Worm (Caenorhabditis elegans) whole organism, early embryonic: ENCODE measurements around the gene T25B9.3.

Experiments used
- B0310.2 ChIP-seq: sonication (generic microtip); optimal IDR thresholded peaks from 2 replicates; lab custom pipeline; 2016; ENCODE audit warnings: mild to moderate bottlenecking, missing genetic modification characterization, missing compliant biosample characterization
- aly-1 ChIP-seq: sonication (generic microtip); optimal IDR thresholded peaks from 2 replicates; lab custom pipeline; 2016; ENCODE audit warnings: missing genetic modification characterization, missing compliant biosample characterization
- ama-1 ChIP-seq: fragments of 150-350 bp; optimal IDR thresholded peaks from 2 replicates; lab custom pipeline; 2014
- ceh-13 ChIP-seq: fragments of 200-800 bp; sonication (Bioruptor generic); optimal IDR thresholded peaks from 2 replicates; lab custom pipeline; 2018; ENCODE audit warnings: mild to moderate bottlenecking, missing genetic modification characterization, missing compliant biosample characterization
- flt-1 ChIP-seq: fragments of 200-800 bp; sonication (Bioruptor generic); IDR thresholded peaks from 2 replicates; pipeline ENCODE4 v1.3.6; 2022; ENCODE audit warnings: missing genetic modification characterization, missing compliant biosample characterization
- hmbx-1 ChIP-seq: sonication (generic microtip); optimal IDR thresholded peaks from 2 replicates; lab custom pipeline; 2016; ENCODE audit warnings: mild to moderate bottlenecking, missing genetic modification characterization, missing compliant biosample characterization
- hmg-4 ChIP-seq: fragments of 200-800 bp; sonication (Bioruptor generic); optimal IDR thresholded peaks from 2 replicates; lab custom pipeline; 2018; ENCODE audit warnings: mild to moderate bottlenecking, missing genetic modification characterization, missing compliant biosample characterization
- hnd-1 ChIP-seq: sonication (generic microtip); optimal IDR thresholded peaks from 2 replicates; lab custom pipeline; 2016; ENCODE audit warnings: missing genetic modification characterization, missing compliant biosample characterization
- pes-1 ChIP-seq: fragments of 200-800 bp; sonication (Bioruptor generic); IDR thresholded peaks from 2 replicates; pipeline ENCODE4 v1.3.6; 2022; ENCODE audit warnings: missing genetic modification reagents, missing genetic modification characterization, missing compliant biosample characterization
- scrt-1 ChIP-seq: fragments of 200-800 bp; sonication (Bioruptor generic); IDR thresholded peaks from 2 replicates; pipeline ENCODE4 v1.3.6; 2022; ENCODE audit warnings: missing genetic modification characterization, missing compliant biosample characterization
- sea-1 ChIP-seq: fragments of 200-800 bp; sonication (Bioruptor generic); conservative IDR thresholded peaks from 2 replicates; pipeline ENCODE4 v1.3.6; 2022; ENCODE audit warnings: missing genetic modification characterization, missing compliant biosample characterization
- tbx-37 ChIP-seq: fragments of 200-800 bp; sonication (Bioruptor generic); conservative IDR thresholded peaks from 2 replicates; pipeline ENCODE4 v1.3.6; 2022; ENCODE audit warnings: missing genetic modification reagents, missing genetic modification characterization, missing compliant biosample characterization
- tra-4 ChIP-seq: sonication (generic microtip); optimal IDR thresholded peaks from 2 replicates; lab custom pipeline; 2017; ENCODE audit warnings: missing genetic modification characterization, missing compliant biosample characterization

DNA sequence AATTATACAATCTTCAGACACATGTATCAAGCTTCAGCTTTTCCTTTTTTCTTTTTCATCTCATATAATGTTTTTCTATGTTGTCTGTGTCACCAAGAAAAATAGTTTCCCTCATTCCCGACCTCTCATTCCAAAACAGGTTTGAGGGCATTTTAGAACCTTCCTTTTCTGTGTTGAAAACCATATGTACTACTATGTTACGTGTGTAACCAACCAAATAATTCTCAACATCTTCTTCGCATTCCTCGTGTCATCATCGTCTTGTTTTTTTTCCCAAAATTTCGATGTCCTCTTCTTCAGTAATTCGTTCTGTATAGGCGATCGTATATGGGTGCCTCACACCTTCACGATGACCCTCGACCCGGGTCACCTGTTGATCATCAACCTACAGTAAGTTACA, 45.8 kb downstream of the T25B9.3 start, which contains the start of gene pept-2:
- TF ChIP-seq hmbx-1 (tag; lab: Kevin White, UChicago) (no peak), B0310.2 (tag; lab: Kevin White, UChicago) (no peak), tra-4 (tag; lab: Kevin White, UChicago) (no peak), hnd-1 (tag; lab: Kevin White, UChicago) (no peak), flt-1 (GFP tag; lab: Robert Waterston, UW) (no peak), ama-1 (no peak), ceh-13 (GFP tag; lab: Kevin White, UChicago) (no peak), pes-1 (GFP tag; lab: Robert Waterston, UW) (no peak), scrt-1 (GFP tag; lab: Robert Waterston, UW) (no peak), aly-1 (tag; lab: Kevin White, UChicago) (no peak), sea-1 (GFP tag; lab: Robert Waterston, UW) (no peak), hmg-4 (no peak), tbx-37 (no peak)
